Fruit fly (Drosophila melanogaster): ENCODE data around the gene CG43060.

Gene CG43060

dm6 chr3R:8007595-8008255 lies 33.3 kb upstream of the CG43060 start, which contains the start of gene CG2767:
Gene CG2767, minus strand, starts transcription at chr3R:8008110.
- TF ChIP-seq fru (GFP tag; optimal IDR thresholded peaks at IDR 0.05) (no peak), jim (GFP tag; optimal IDR thresholded peaks at IDR 0.05) (no peak), CG9705 (GFP tag; optimal IDR thresholded peaks at IDR 0.05) (no peak), usp (GFP tag; optimal IDR thresholded peaks at IDR 0.05) (no peak), CrebA (GFP tag; optimal IDR thresholded peaks at IDR 0.05; ENCODE audit: borderline replicate concordance) (no peak), sv (GFP tag; optimal IDR thresholded peaks at IDR 0.05) (no peak), Hnf4 (GFP tag; optimal IDR thresholded peaks at IDR 0.05) (peak; percentile 20), Sp1 (GFP tag; optimal IDR thresholded peaks at IDR 0.05) (peak; percentile 45), OdsH (GFP tag; optimal IDR thresholded peaks at IDR 0.05) (no peak), psq (GFP tag; optimal IDR thresholded peaks at IDR 0.05) (no peak), Hr83 (GFP tag; optimal IDR thresholded peaks at IDR 0.05; ENCODE audit: poor library complexity, severe bottlenecking) (peak; percentile 11), CG32264 (GFP tag; optimal IDR thresholded peaks at IDR 0.05) (no peak), dsf (GFP tag; optimal IDR thresholded peaks at IDR 0.05; ENCODE audit: borderline replicate concordance) (no peak), Rel (GFP tag; optimal IDR thresholded peaks at IDR 0.05) (no peak), Rel (tag; optimal IDR thresholded peaks at IDR 0.05) (peak; percentile 48), tai (GFP tag; optimal IDR thresholded peaks at IDR 0.05) (no peak), N (GFP tag; optimal IDR thresholded peaks at IDR 0.05) (no peak), Mio (GFP tag; optimal IDR thresholded peaks at IDR 0.05) (no peak), Abd-B (GFP tag; optimal IDR thresholded peaks at IDR 0.05) (no peak), sage (GFP tag; optimal IDR thresholded peaks at IDR 0.05) (no peak), Hr78 (GFP tag; optimal IDR thresholded peaks at IDR 0.05) (no peak), Vsx2 (GFP tag; optimal IDR thresholded peaks at IDR 0.05; ENCODE audit: partially characterized antibody) (no peak)

- TF ChIP-seq Myc (optimal IDR thresholded peaks at IDR 0.05), result peak; percentile 62
- TF ChIP-seq Rel (GFP tag; optimal IDR thresholded peaks at IDR 0.05), result no peak
- peak; percentile 92 for TF ChIP-seq Rel (tag; optimal IDR thresholded peaks at IDR 0.05)
- peak; percentile 15 for TF ChIP-seq HLH106 (tag; optimal IDR thresholded peaks at IDR 0.05)
- peak; percentile 15 for TF ChIP-seq Sp1 (GFP tag; optimal IDR thresholded peaks at IDR 0.05)
- TF ChIP-seq Hr78 (GFP tag; optimal IDR thresholded peaks at IDR 0.05), result no peak
- peak; percentile 9 for TF ChIP-seq Hnf4 (GFP tag; optimal IDR thresholded peaks at IDR 0.05)
- peak; percentile 8 for TF ChIP-seq h (GFP tag; optimal IDR thresholded peaks at IDR 0.05)
- TF ChIP-seq rgr (GFP tag; optimal IDR thresholded peaks at IDR 0.05), result no peak
Measured at dm6 chr3R:8009080-8009620, 31.9 kb upstream of the CG43060 start, which contains the start of the genes CG11052 and CG3223. Gene CG11052, minus strand, starts transcription at chr3R:8009297. Gene CG3223, plus strand, starts transcription at chr3R:8009400.

dm6 chr3R:8013121-8014009 lies 27.7 kb upstream of the CG43060 start, which contains the start of the genes CG10435 and Pbp95:
Gene CG10435, minus strand, starts transcription at chr3R:8013201.
Gene Pbp95, plus strand, starts transcription at chr3R:8013791.
- TF ChIP-seq CG32264 (GFP tag; optimal IDR thresholded peaks at IDR 0.05), result no peak
- TF ChIP-seq Hr78 (GFP tag; optimal IDR thresholded peaks at IDR 0.05), result no peak
- no peak for TF ChIP-seq rgr (GFP tag; optimal IDR thresholded peaks at IDR 0.05)
- peak; percentile 7 for TF ChIP-seq Dif (GFP tag; optimal IDR thresholded peaks at IDR 0.05; ENCODE audit: partially characterized antibody)
- TF ChIP-seq Jra (GFP tag; optimal IDR thresholded peaks at IDR 0.05), result no peak
- no peak for TF ChIP-seq Dfd (GFP tag; optimal IDR thresholded peaks at IDR 0.05)
- no peak for TF ChIP-seq N (GFP tag; optimal IDR thresholded peaks at IDR 0.05)
- peak; percentile 39 for TF ChIP-seq psq (GFP tag; optimal IDR thresholded peaks at IDR 0.05)
- peak; percentile 52 for TF ChIP-seq ey (GFP tag; optimal IDR thresholded peaks at IDR 0.05)
- TF ChIP-seq tai (GFP tag; optimal IDR thresholded peaks at IDR 0.05), result no peak
- TF ChIP-seq CG9705 (GFP tag; optimal IDR thresholded peaks at IDR 0.05), result no peak
- TF ChIP-seq Abd-B (GFP tag; optimal IDR thresholded peaks at IDR 0.05), result no peak
- no peak for TF ChIP-seq CrebA (GFP tag; optimal IDR thresholded peaks at IDR 0.05; ENCODE audit: borderline replicate concordance)
- TF ChIP-seq h (GFP tag; optimal IDR thresholded peaks at IDR 0.05), result peak; percentile 62
- no peak for TF ChIP-seq pan (optimal IDR thresholded peaks at IDR 0.05)
- TF ChIP-seq Mio (GFP tag; optimal IDR thresholded peaks at IDR 0.05), result no peak
- no peak for TF ChIP-seq br (GFP tag; optimal IDR thresholded peaks at IDR 0.05)
- no peak for TF ChIP-seq dl (GFP tag; optimal IDR thresholded peaks at IDR 0.05; ENCODE audit: insufficient read depth in 1 of 2, partially characterized antibody in 2 of 2)
- TF ChIP-seq OdsH (GFP tag; optimal IDR thresholded peaks at IDR 0.05), result peak; percentile 28
- peak; percentile 38 for TF ChIP-seq HLH106 (tag; optimal IDR thresholded peaks at IDR 0.05)
- TF ChIP-seq Sp1 (GFP tag; optimal IDR thresholded peaks at IDR 0.05), result no peak
- no peak for TF ChIP-seq usp (GFP tag; optimal IDR thresholded peaks at IDR 0.05)
- no peak for TF ChIP-seq sage (GFP tag; optimal IDR thresholded peaks at IDR 0.05)
- peak in 1 of 2 experiments; percentile 72 for TF ChIP-seq foxo (GFP tag; optimal IDR thresholded peaks at IDR 0.05)
- no peak for TF ChIP-seq dmrt93B (GFP tag; optimal IDR thresholded peaks at IDR 0.05)
- no peak for TF ChIP-seq lola (GFP tag; optimal IDR thresholded peaks at IDR 0.05)
- no peak for TF ChIP-seq GATAd (GFP tag; optimal IDR thresholded peaks at IDR 0.05)
- TF ChIP-seq woc (GFP tag; optimal IDR thresholded peaks at IDR 0.05), result peak; percentile 81
- TF ChIP-seq brk (GFP tag; optimal IDR thresholded peaks at IDR 0.05), result no peak
- peak; percentile 55 for TF ChIP-seq jim (GFP tag; optimal IDR thresholded peaks at IDR 0.05)
- no peak for TF ChIP-seq fru (GFP tag; optimal IDR thresholded peaks at IDR 0.05)
- TF ChIP-seq Hr83 (GFP tag; optimal IDR thresholded peaks at IDR 0.05; ENCODE audit: poor library complexity, severe bottlenecking), result peak; percentile 86
- TF ChIP-seq Vsx2 (GFP tag; optimal IDR thresholded peaks at IDR 0.05; ENCODE audit: partially characterized antibody), result peak; percentile 93
- TF ChIP-seq Myc (optimal IDR thresholded peaks at IDR 0.05), result peak; percentile 67
- no peak for TF ChIP-seq sv (GFP tag; optimal IDR thresholded peaks at IDR 0.05)
